Worm (Caenorhabditis elegans) whole organism, L1 larva: ENCODE data around the gene stim-1.

ENCODE experiments used
- ceh-63 ChIP-seq: fragments of 200-800 bp; sonication (Bioruptor generic); optimal IDR thresholded peaks from 2 replicates; lab custom pipeline; 2018; ENCODE audit warnings: mild to moderate bottlenecking, missing genetic modification characterization, missing compliant biosample characterization
- ceh-82 ChIP-seq, 3 experiments: fragments of 150-350 bp in 1 of 3; sonication (generic microtip) in 2 of 3; optimal IDR thresholded peaks; 2 replicates each; lab custom pipeline; 2014 to 2017; ENCODE audit warnings: missing biosample characterization in 3 of 3, missing genetic modification characterization in 3 of 3
- ceh-90 ChIP-seq: sonication (generic microtip); optimal IDR thresholded peaks from 2 replicates; lab custom pipeline; 2016; ENCODE audit warnings: missing genetic modification characterization, missing compliant biosample characterization
- fkh-10 ChIP-seq: sonication (generic microtip); optimal IDR thresholded peaks from 2 replicates; lab custom pipeline; 2017; ENCODE audit warnings: missing biosample characterization, missing genetic modification reagents, missing genetic modification characterization
- grh-1 ChIP-seq: fragments of 200-800 bp; sonication (Bioruptor generic); IDR thresholded peaks from 2 replicates; pipeline ENCODE4 v1.3.6; 2022; ENCODE audit warnings: missing genetic modification reagents, missing genetic modification characterization, missing compliant biosample characterization
- lin-14 ChIP-seq: fragments of 200-800 bp; sonication (Bioruptor generic); optimal IDR thresholded peaks from 2 replicates; lab custom pipeline; 2018; ENCODE audit warnings: mild to moderate bottlenecking, missing genetic modification characterization, moderate library complexity, missing compliant biosample characterization
- snu-23 ChIP-seq: sonication (generic microtip); optimal IDR thresholded peaks from 2 replicates; lab custom pipeline; 2016; ENCODE audit warnings: missing genetic modification characterization, missing compliant biosample characterization
- sox-4 ChIP-seq: sonication (generic microtip); optimal IDR thresholded peaks from 2 replicates; lab custom pipeline; 2016; ENCODE audit warnings: missing genetic modification characterization, missing compliant biosample characterization

stim-1 gene

ce11 chrIII:365649-366048 lies 52.9 kb downstream of the stim-1 start, which contains the start of gene pll-1:
Gene pll-1, plus strand, starts transcription at chrIII:365949.
- TF ChIP-seq sox-4 (tag; lab: Kevin White, UChicago): no peak
- TF ChIP-seq ceh-63 (GFP tag; lab: Kevin White, UChicago): no peak

ce11 chrIII:360315-360714 lies 58.2 kb downstream of the stim-1 start:
- TF ChIP-seq ceh-90 (tag; lab: Kevin White, UChicago) (no peak), fkh-10 (GFP tag; lab: Kevin White, UChicago) (peak; percentile 17), grh-1 (GFP tag; lab: Robert Waterston, UW) (no peak), snu-23 (GFP tag; lab: Kevin White, UChicago) (no peak), lin-14 (GFP tag; lab: Kevin White, UChicago) (peak; percentile 67), ceh-82 (tag; optimal IDR thresholded peaks at IDR 0.05; lab: Kevin White, UChicago) (peak in 1 of 3 experiments; percentile 58)
